Fruit fly (Drosophila melanogaster) S2 (cell line): ENCODE data around the gene Brf.

Experiments used
- CG8478 ChIP-seq: fragments of >200 bp; optimal IDR thresholded peaks from 2 replicates; lab custom pipeline; 2018
- CTCF ChIP-seq, 2 experiments: fragments of >200 bp; optimal IDR thresholded peaks; 2 replicates each; lab custom pipeline; 2018

dm6 chr3R:17426265-17426664 is 35.1 kb upstream of the Brf start:
- TF ChIP-seq CG8478 (lab: Kevin White, UChicago) (no peak), CTCF (optimal IDR thresholded peaks at IDR 0.05; lab: Kevin White, UChicago) (no peak)
